Worm (Caenorhabditis elegans): ENCODE measurements around the gene F46H5.7.

F46H5.7 gene

DNA sequence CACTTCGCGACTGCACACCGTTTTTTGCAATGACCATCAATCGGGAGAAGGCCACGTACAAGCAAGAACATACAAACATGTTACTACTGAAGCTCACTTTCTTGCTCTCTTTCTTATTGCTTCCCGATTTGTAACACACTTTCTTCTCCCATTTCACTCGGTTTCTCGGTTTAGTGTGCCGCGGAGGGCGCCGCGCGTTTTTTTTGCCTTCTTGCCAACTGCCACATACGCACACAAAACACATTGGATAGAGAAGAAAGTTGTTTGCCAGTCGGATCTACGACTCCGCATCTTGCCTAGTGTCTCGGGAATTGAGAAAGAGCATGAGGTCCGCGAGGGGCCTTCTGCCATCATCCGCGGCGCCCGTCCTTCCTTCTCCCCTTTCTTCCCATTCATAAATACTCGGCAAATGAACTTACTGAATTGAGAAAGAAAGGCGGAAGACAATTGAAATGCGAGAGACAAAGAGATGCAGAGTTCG lies 8.0 kb downstream of the F46H5.7 start (continued):
- TF ChIP-seq ZK546.5 (tag; optimal IDR thresholded peaks at IDR 0.05) (no peak), pqm-1 (tag; optimal IDR thresholded peaks at IDR 0.05) (peak; percentile 47), vab-7 (GFP tag; IDR thresholded peaks at IDR 0.05) (no peak), spr-3 (GFP tag; optimal IDR thresholded peaks at IDR 0.05) (no peak), cey-2 (tag; optimal IDR thresholded peaks at IDR 0.05; ENCODE audit: borderline replicate concordance, insufficient read depth) (no peak), nhr-77 (tag; optimal IDR thresholded peaks at IDR 0.05) (peak; percentile 33), dmd-6 (GFP tag; IDR thresholded peaks at IDR 0.05) (peak; percentile 51; the same call in 1 of the 2 replicates), F49E8.2 (tag; optimal IDR thresholded peaks at IDR 0.05; ENCODE audit: borderline replicate concordance) (no peak), aha-1 (tag) (peak; percentile 99), lin-15B (tag; optimal IDR thresholded peaks at IDR 0.05) (no peak), zip-2 (tag; optimal IDR thresholded peaks at IDR 0.05) (no peak), egl-27 (tag; optimal IDR thresholded peaks at IDR 0.05) (no peak), Y5F2A.4 (GFP tag; optimal IDR thresholded peaks at IDR 0.05) (no peak), madf-5 (GFP tag; IDR thresholded peaks at IDR 0.05) (no peak), daf-12 (tag; optimal IDR thresholded peaks at IDR 0.05) (no peak), nhr-237 (tag; optimal IDR thresholded peaks at IDR 0.05) (no peak), Y105C5A.15 (GFP tag; IDR thresholded peaks at IDR 0.05) (no peak), nhr-102 (tag; optimal IDR thresholded peaks at IDR 0.05) (no peak), tra-1 (GFP tag; IDR thresholded peaks at IDR 0.05) (no peak), lsy-2 (tag; optimal IDR thresholded peaks at IDR 0.05) (peak in 1 of 2 experiments; percentile 29), arid-1 (GFP tag; conservative IDR thresholded peaks at IDR 0.05) (no peak), ceh-82 (tag; optimal IDR thresholded peaks at IDR 0.05) (no peak), tag-97 (GFP tag; IDR thresholded peaks at IDR 0.05) (no peak), F44E2.7 (GFP tag; IDR thresholded peaks at IDR 0.05) (no peak), fos-1 (tag; optimal IDR thresholded peaks at IDR 0.05) (no peak), daf-16 (GFP tag; optimal IDR thresholded peaks at IDR 0.05) (peak in 1 of 2 experiments; percentile 36), daf-16 (tag; optimal IDR thresholded peaks at IDR 0.05) (peak; percentile 64), set-16 (GFP tag; IDR thresholded peaks at IDR 0.05) (peak; percentile 60), ceh-62 (tag; optimal IDR thresholded peaks at IDR 0.05) (no peak), mxl-2 (GFP tag; conservative IDR thresholded peaks at IDR 0.05) (no peak), nhr-111 (GFP tag; optimal IDR thresholded peaks at IDR 0.05) (no peak), ceh-20 (GFP tag; IDR thresholded peaks at IDR 0.05) (no peak), hlh-11 (tag; optimal IDR thresholded peaks at IDR 0.05) (peak; percentile 70), lim-7 (GFP tag; IDR thresholded peaks at IDR 0.05) (no peak), daf-8 (GFP tag; IDR thresholded peaks at IDR 0.05) (no peak), ces-1 (GFP tag; optimal IDR thresholded peaks at IDR 0.05) (peak; percentile 34), lin-13 (GFP tag; optimal IDR thresholded peaks at IDR 0.05) (no peak), lir-3 (tag; optimal IDR thresholded peaks at IDR 0.05) (no peak), T26A8.4 (GFP tag; IDR thresholded peaks at IDR 0.05) (no peak), jun-1 (tag; optimal IDR thresholded peaks at IDR 0.05) (no peak), ztf-11 (tag; optimal IDR thresholded peaks at IDR 0.05) (no peak), hlh-30 (tag; optimal IDR thresholded peaks at IDR 0.05; ENCODE audit: insufficient read depth) (peak; percentile 37), ztf-7 (tag; optimal IDR thresholded peaks at IDR 0.05) (peak; percentile 12), lin-38 (GFP tag; IDR thresholded peaks at IDR 0.05) (no peak), ama-1 (optimal IDR thresholded peaks at IDR 0.05) (no peak), Y75B8A.6 (GFP tag; IDR thresholded peaks at IDR 0.05) (no peak), spr-1 (tag; optimal IDR thresholded peaks at IDR 0.05) (peak; percentile 3), unc-130 (GFP tag; optimal IDR thresholded peaks at IDR 0.05) (no peak), zfp-2 (tag; optimal IDR thresholded peaks at IDR 0.05) (no peak), mdt-29 (GFP tag; IDR thresholded peaks at IDR 0.05) (no peak), gei-8 (GFP tag; optimal IDR thresholded peaks at IDR 0.05) (no peak), nhr-6 (tag; optimal IDR thresholded peaks at IDR 0.05) (peak; percentile 37), ceh-44 (GFP tag; IDR thresholded peaks at IDR 0.05) (no peak)

Measured in whole organism, L4 larva.